Fruit fly (Drosophila melanogaster): Measurements from ENCODE around the gene CG11756.

The CG11756 gene

dm6 chrX:11379139-11379538 is 31.2 kb downstream of the CG11756 start (continued):
- TF ChIP-seq maf-S (GFP tag; optimal IDR thresholded peaks at IDR 0.05) = no peak
- peak; percentile 14 for TF ChIP-seq CG17912 (GFP tag; optimal IDR thresholded peaks at IDR 0.05)
- TF ChIP-seq gcm2 (GFP tag; optimal IDR thresholded peaks at IDR 0.05) = no peak
- no peak for TF ChIP-seq zen (tag; optimal IDR thresholded peaks at IDR 0.05)
- no peak for TF ChIP-seq btn (GFP tag; optimal IDR thresholded peaks at IDR 0.05)
- no peak for TF ChIP-seq cad (GFP tag; optimal IDR thresholded peaks at IDR 0.05)
- TF ChIP-seq dimm (GFP tag; IDR thresholded peaks at IDR 0.05) = peak; percentile 15; the same call in 1 of the 2 replicates
- TF ChIP-seq Mes4 (GFP tag; optimal IDR thresholded peaks at IDR 0.05) = no peak
- TF ChIP-seq Rfx (GFP tag; IDR thresholded peaks at IDR 0.05) = peak; percentile 52; the same call in 1 of the 2 replicates
- no peak for TF ChIP-seq CG16815 (GFP tag; optimal IDR thresholded peaks at IDR 0.05)
- peak; percentile 41 for TF ChIP-seq CG3847 (GFP tag; IDR thresholded peaks at IDR 0.05)
- TF ChIP-seq CG8089 (GFP tag; optimal IDR thresholded peaks at IDR 0.05) = no peak
- TF ChIP-seq Ssrp (tag; optimal IDR thresholded peaks at IDR 0.05) = no peak
- TF ChIP-seq klu (GFP tag; IDR thresholded peaks at IDR 0.05) = no peak
- TF ChIP-seq CG13123 (GFP tag; optimal IDR thresholded peaks at IDR 0.05) = no peak
- no peak for TF ChIP-seq cas (GFP tag; IDR thresholded peaks at IDR 0.05)
- TF ChIP-seq pnt (GFP tag; optimal IDR thresholded peaks at IDR 0.05) = no peak
- peak; percentile 19 for TF ChIP-seq CG6813 (GFP tag; optimal IDR thresholded peaks at IDR 0.05)
- no peak for TF ChIP-seq CG4854 (GFP tag; optimal IDR thresholded peaks at IDR 0.05)
- TF ChIP-seq CG10979 (tag; optimal IDR thresholded peaks at IDR 0.05) = peak; percentile 23
- TF ChIP-seq gcm (GFP tag; optimal IDR thresholded peaks at IDR 0.05) = no peak
- peak; percentile 55 for TF ChIP-seq Atf6 (GFP tag; IDR thresholded peaks at IDR 0.05)
- TF ChIP-seq Dp (GFP tag; optimal IDR thresholded peaks at IDR 0.05) = no peak
- TF ChIP-seq pum (GFP tag; optimal IDR thresholded peaks at IDR 0.05) = peak; percentile 0
- TF ChIP-seq phol (tag; optimal IDR thresholded peaks at IDR 0.05) = peak; percentile 24
- TF ChIP-seq rib (GFP tag; IDR thresholded peaks at IDR 0.05) = no peak
- TF ChIP-seq CG1832 (GFP tag; optimal IDR thresholded peaks at IDR 0.05) = no peak
- no peak for TF ChIP-seq chinmo (GFP tag; IDR thresholded peaks at IDR 0.05; ENCODE audit: partially characterized antibody)
- no peak for TF ChIP-seq HLHmδ (GFP tag; optimal IDR thresholded peaks at IDR 0.05)
- TF ChIP-seq GATAe (GFP tag; conservative IDR thresholded peaks at IDR 0.05) = no peak
- TF ChIP-seq knrl (GFP tag; IDR thresholded peaks at IDR 0.05; ENCODE audit: partially characterized antibody) = no peak
- TF ChIP-seq mirr (GFP tag; optimal IDR thresholded peaks at IDR 0.05) = peak; percentile 28
- TF ChIP-seq CG11723 (GFP tag; optimal IDR thresholded peaks at IDR 0.05) = no peak
- no peak for TF ChIP-seq CG14965 (GFP tag; optimal IDR thresholded peaks at IDR 0.05; ENCODE audit: borderline replicate concordance)
- peak; percentile 45; the same call in 1 of the 3 replicates for TF ChIP-seq zfh1 (GFP tag; IDR thresholded peaks at IDR 0.05)
- TF ChIP-seq tio (GFP tag; optimal IDR thresholded peaks at IDR 0.05) = no peak
- TF ChIP-seq Hand (GFP tag; optimal IDR thresholded peaks at IDR 0.05) = peak; percentile 47
- no peak for TF ChIP-seq Atf-2 (GFP tag; optimal IDR thresholded peaks at IDR 0.05)
- peak; percentile 19; the same call in 1 of the 2 replicates for TF ChIP-seq peb (GFP tag; IDR thresholded peaks at IDR 0.05)
- no peak for TF ChIP-seq twi (tag; optimal IDR thresholded peaks at IDR 0.05)
- no peak for TF ChIP-seq CG10959 (GFP tag; IDR thresholded peaks at IDR 0.05)
- TF ChIP-seq HmgZ (tag; optimal IDR thresholded peaks at IDR 0.05) = peak; percentile 35
- peak; percentile 42; the same call in 1 of the 2 replicates for TF ChIP-seq ara (GFP tag; IDR thresholded peaks at IDR 0.05)
- TF ChIP-seq ind (GFP tag; optimal IDR thresholded peaks at IDR 0.05) = no peak
- TF ChIP-seq Eip74EF (GFP tag; optimal IDR thresholded peaks at IDR 0.05) = peak in 1 of 2 experiments; percentile 48
- no peak for TF ChIP-seq eve (GFP tag; optimal IDR thresholded peaks at IDR 0.05)
- TF ChIP-seq CG6254 (GFP tag; optimal IDR thresholded peaks at IDR 0.05) = no peak
- peak; percentile 49 for TF ChIP-seq CG6689 (GFP tag; IDR thresholded peaks at IDR 0.05)
- TF ChIP-seq CG2678 (tag; optimal IDR thresholded peaks at IDR 0.05) = peak; percentile 72
- TF ChIP-seq ERR (GFP tag; optimal IDR thresholded peaks at IDR 0.05) = no peak
- no peak for TF ChIP-seq CG8281 (tag; optimal IDR thresholded peaks at IDR 0.05)
